Fruit fly (Drosophila melanogaster): ENCODE results near the gene Atpalpha.

Gene Atpalpha

dm6 chr3R:20945463-20945862, 3.1 kb upstream of the Atpalpha start, which contains the start of gene CG31191:
TSS of gene CG31191 (minus strand) at chr3R:20945530.
- TF ChIP-seq Hr96 (GFP tag; optimal IDR thresholded peaks at IDR 0.05) (no peak), pad (GFP tag; optimal IDR thresholded peaks at IDR 0.05) (no peak), toe (GFP tag; optimal IDR thresholded peaks at IDR 0.05) (no peak), Mnt (GFP tag; optimal IDR thresholded peaks at IDR 0.05) (no peak), CG14711 (tag; optimal IDR thresholded peaks at IDR 0.05) (no peak), cic (GFP tag; optimal IDR thresholded peaks at IDR 0.05) (no peak), Crg-1 (GFP tag; optimal IDR thresholded peaks at IDR 0.05) (no peak)

dm6 chr3R:20946774-20947173, 1.7 kb upstream of the Atpalpha start:
- no peak for TF ChIP-seq bab1 (GFP tag; optimal IDR thresholded peaks at IDR 0.05)
- TF ChIP-seq toe (GFP tag; optimal IDR thresholded peaks at IDR 0.05), result no peak
- TF ChIP-seq Mnt (GFP tag; optimal IDR thresholded peaks at IDR 0.05), result no peak
- no peak for TF ChIP-seq Hr96 (GFP tag; optimal IDR thresholded peaks at IDR 0.05)

dm6 chr3R:20947991-20948407, 515 bp upstream of the Atpalpha start:
- TF ChIP-seq cnc (optimal IDR thresholded peaks at IDR 0.05), result no peak
- no peak for TF ChIP-seq cic (GFP tag; optimal IDR thresholded peaks at IDR 0.05)
- TF ChIP-seq CG5204 (GFP tag; optimal IDR thresholded peaks at IDR 0.05), result no peak
- TF ChIP-seq CG7045 (GFP tag; optimal IDR thresholded peaks at IDR 0.05), result no peak
- no peak for TF ChIP-seq CG12768 (GFP tag; optimal IDR thresholded peaks at IDR 0.05)
- peak; percentile 43 for TF ChIP-seq CG1620 (GFP tag; optimal IDR thresholded peaks at IDR 0.05)
- TF ChIP-seq tj (GFP tag; optimal IDR thresholded peaks at IDR 0.05), result no peak
- peak; percentile 21 for TF ChIP-seq Hr96 (GFP tag; optimal IDR thresholded peaks at IDR 0.05)
- peak; percentile 28 for TF ChIP-seq pad (GFP tag; optimal IDR thresholded peaks at IDR 0.05)
- TF ChIP-seq Crg-1 (GFP tag; optimal IDR thresholded peaks at IDR 0.05), result peak; percentile 56
- TF ChIP-seq CG33017 (tag; optimal IDR thresholded peaks at IDR 0.05), result no peak
- TF ChIP-seq toe (GFP tag; optimal IDR thresholded peaks at IDR 0.05), result peak; percentile 13
- TF ChIP-seq CG14711 (tag; optimal IDR thresholded peaks at IDR 0.05), result peak; percentile 34
- TF ChIP-seq bab1 (GFP tag; optimal IDR thresholded peaks at IDR 0.05), result peak; percentile 4
- peak; percentile 51 for TF ChIP-seq CG7101 (tag; optimal IDR thresholded peaks at IDR 0.05)
- no peak for TF ChIP-seq Clk (GFP tag; optimal IDR thresholded peaks at IDR 0.05)
- TF ChIP-seq ovo (GFP tag; optimal IDR thresholded peaks at IDR 0.05), result no peak
- TF ChIP-seq Mnt (GFP tag; optimal IDR thresholded peaks at IDR 0.05), result no peak
- TF ChIP-seq kay (GFP tag; ENCODE audit: borderline replicate concordance), result no peak
- TF ChIP-seq CG11617 (GFP tag; optimal IDR thresholded peaks at IDR 0.05), result no peak

dm6 chr3R:20949175-20949748, 748 bp downstream of the Atpalpha start:
- TF ChIP-seq ovo (GFP tag; optimal IDR thresholded peaks at IDR 0.05), result peak; percentile 1
- no peak for TF ChIP-seq cnc (optimal IDR thresholded peaks at IDR 0.05)

dm6 chr3R:20949749-20950676, 1.5 kb downstream of the Atpalpha start:
- TF ChIP-seq kay (GFP tag; ENCODE audit: borderline replicate concordance), result peak; percentile 48
- peak; percentile 19 for TF ChIP-seq cic (GFP tag; optimal IDR thresholded peaks at IDR 0.05)
- no peak for TF ChIP-seq CG12768 (GFP tag; optimal IDR thresholded peaks at IDR 0.05)
- TF ChIP-seq CG33017 (tag; optimal IDR thresholded peaks at IDR 0.05), result peak; percentile 25
- peak; percentile 89 for TF ChIP-seq CG14711 (tag; optimal IDR thresholded peaks at IDR 0.05)
- TF ChIP-seq cnc (optimal IDR thresholded peaks at IDR 0.05), result no peak
- peak; percentile 70 for TF ChIP-seq pad (GFP tag; optimal IDR thresholded peaks at IDR 0.05)

dm6 chr3R:20950677-20951018, 2.1 kb downstream of the Atpalpha start:
- TF ChIP-seq Crg-1 (GFP tag; optimal IDR thresholded peaks at IDR 0.05), result no peak
- TF ChIP-seq CG7101 (tag; optimal IDR thresholded peaks at IDR 0.05), result no peak
- peak; percentile 42 for TF ChIP-seq cic (GFP tag; optimal IDR thresholded peaks at IDR 0.05)
- peak; percentile 70 for TF ChIP-seq tj (GFP tag; optimal IDR thresholded peaks at IDR 0.05)
- TF ChIP-seq CG33017 (tag; optimal IDR thresholded peaks at IDR 0.05), result peak; percentile 27

- peak; percentile 55 for TF ChIP-seq cic (GFP tag; optimal IDR thresholded peaks at IDR 0.05)
- TF ChIP-seq bab1 (GFP tag; optimal IDR thresholded peaks at IDR 0.05), result no peak
Measured at dm6 chr3R:20951353-20951955, 2.9 kb downstream of the Atpalpha start.
